Worm (Caenorhabditis elegans) whole organism, L2 larva: ENCODE measurements around the gene C33C12.1.

ENCODE experiments used
- C34F6.9 ChIP-seq: fragments of 150-350 bp; optimal IDR thresholded peaks from 2 replicates; lab custom pipeline; 2014; ENCODE audit warnings: missing biosample characterization, missing genetic modification characterization
- F13H6.1 ChIP-seq: sonication (generic microtip); optimal IDR thresholded peaks from 2 replicates; lab custom pipeline; 2016; ENCODE audit warnings: missing genetic modification characterization, missing compliant biosample characterization
- R02D3.7 ChIP-seq: fragments of 150-350 bp; optimal IDR thresholded peaks from 2 replicates; lab custom pipeline; 2014; ENCODE audit warnings: missing biosample characterization, missing genetic modification characterization
- Y55F3AM.14 ChIP-seq: fragments of 200-800 bp; sonication (Bioruptor generic); optimal IDR thresholded peaks from 2 replicates; lab custom pipeline; 2018; ENCODE audit warnings: mild to moderate bottlenecking, missing genetic modification characterization, missing compliant biosample characterization
- ZK546.5 ChIP-seq: sonication (generic microtip); optimal IDR thresholded peaks from 2 replicates; lab custom pipeline; 2017; ENCODE audit warnings: missing biosample characterization, missing genetic modification characterization
- alr-1 ChIP-seq: fragments of 150-350 bp; optimal IDR thresholded peaks from 2 replicates; lab custom pipeline; 2014; ENCODE audit warnings: missing biosample characterization, missing genetic modification characterization
- aly-2 ChIP-seq: fragments of 150-350 bp; optimal IDR thresholded peaks from 2 replicates; lab custom pipeline; 2014; ENCODE audit warnings: missing biosample characterization, missing genetic modification characterization
- ceh-16 ChIP-seq: fragments of 150-350 bp; optimal IDR thresholded peaks from 2 replicates; lab custom pipeline; 2014; ENCODE audit warnings: missing biosample characterization, missing genetic modification characterization
- crh-2 ChIP-seq: sonication (generic microtip); optimal IDR thresholded peaks from 2 replicates; lab custom pipeline; 2017; ENCODE audit warnings: missing biosample characterization, missing genetic modification characterization
- egl-27 ChIP-seq: sonication (generic microtip); optimal IDR thresholded peaks from 3 replicates; lab custom pipeline; 2017; ENCODE audit warnings: missing biosample characterization, missing genetic modification reagents, missing genetic modification characterization
- elt-1 ChIP-seq: fragments of 150-350 bp; optimal IDR thresholded peaks from 2 replicates; lab custom pipeline; 2014; ENCODE audit warnings: missing biosample characterization, missing genetic modification characterization
- elt-3 ChIP-seq: sonication (generic microtip); optimal IDR thresholded peaks from 2 replicates; lab custom pipeline; 2017; ENCODE audit warnings: missing biosample characterization, missing genetic modification characterization
- fos-1 ChIP-seq: fragments of 150-350 bp; optimal IDR thresholded peaks from 2 replicates; lab custom pipeline; 2014; ENCODE audit warnings: missing biosample characterization, missing genetic modification characterization
- gmeb-1 ChIP-seq: fragments of 150-350 bp; optimal IDR thresholded peaks from 2 replicates; lab custom pipeline; 2014; ENCODE audit warnings: missing biosample characterization, missing genetic modification characterization
- lin-11 ChIP-seq: fragments of 150-350 bp; sonication (generic microtip); optimal IDR thresholded peaks from 2 replicates; lab custom pipeline; 2014; ENCODE audit warnings: missing biosample characterization, missing genetic modification characterization, inconsistent platforms, mixed read lengths
- lin-13 ChIP-seq: fragments of 150-350 bp; optimal IDR thresholded peaks from 2 replicates; lab custom pipeline; 2014; ENCODE audit warnings: missing biosample characterization, missing genetic modification reagents, missing genetic modification characterization
- lsy-2 ChIP-seq, 2 experiments: fragments of 150-350 bp in 1 of 2; sonication (generic microtip) in 1 of 2; optimal IDR thresholded peaks; 2 replicates each; lab custom pipeline; 2014 to 2017; ENCODE audit warnings: missing biosample characterization in 2 of 2, missing genetic modification characterization in 2 of 2
- mab-5 ChIP-seq: fragments of 150-350 bp; optimal IDR thresholded peaks from 2 replicates; lab custom pipeline; 2014; ENCODE audit warnings: missing biosample characterization, missing genetic modification characterization
- mbf-1 ChIP-seq: sonication (generic microtip); optimal IDR thresholded peaks from 2 replicates; lab custom pipeline; 2017; ENCODE audit warnings: missing biosample characterization, missing genetic modification characterization
- mdl-1 ChIP-seq, 2 experiments: fragments of 150-350 bp in 1 of 2; sonication (generic microtip) in 1 of 2; optimal IDR thresholded peaks; 2 replicates each; lab custom pipeline; 2017; ENCODE audit warnings: missing biosample characterization in 2 of 2, missing genetic modification characterization in 2 of 2
- nhr-10 ChIP-seq: sonication (generic microtip); optimal IDR thresholded peaks from 2 replicates; lab custom pipeline; 2017; ENCODE audit warnings: missing biosample characterization, missing genetic modification characterization
- nhr-11 ChIP-seq: fragments of 150-350 bp; optimal IDR thresholded peaks from 2 replicates; lab custom pipeline; 2014; ENCODE audit warnings: missing biosample characterization, missing genetic modification characterization
- nhr-129 ChIP-seq: fragments of 150-350 bp; optimal IDR thresholded peaks from 2 replicates; lab custom pipeline; 2014; ENCODE audit warnings: missing biosample characterization, missing genetic modification characterization
- nhr-23 ChIP-seq: fragments of 150-350 bp; optimal IDR thresholded peaks from 2 replicates; lab custom pipeline; 2014; ENCODE audit warnings: missing biosample characterization, missing genetic modification reagents, missing genetic modification characterization
- nhr-237 ChIP-seq: fragments of 150-350 bp; optimal IDR thresholded peaks from 2 replicates; lab custom pipeline; 2014; ENCODE audit warnings: missing biosample characterization, missing genetic modification characterization
- nhr-25 ChIP-seq: fragments of 150-350 bp; sonication (generic microtip); optimal IDR thresholded peaks from 3 replicates; lab custom pipeline; 2014; ENCODE audit warnings: missing biosample characterization, missing genetic modification characterization
- nhr-6 ChIP-seq: fragments of 150-350 bp; optimal IDR thresholded peaks from 2 replicates; lab custom pipeline; 2014; ENCODE audit warnings: missing biosample characterization, missing genetic modification characterization
- peb-1 ChIP-seq: fragments of 150-350 bp; optimal IDR thresholded peaks from 2 replicates; lab custom pipeline; 2014; ENCODE audit warnings: missing biosample characterization, missing genetic modification characterization
- sem-4 ChIP-seq: fragments of 150-350 bp; optimal IDR thresholded peaks from 2 replicates; lab custom pipeline; 2014; ENCODE audit warnings: missing biosample characterization, missing genetic modification reagents, missing genetic modification characterization
- skn-1 ChIP-seq: sonication (generic microtip); optimal IDR thresholded peaks from 2 replicates; lab custom pipeline; 2017; ENCODE audit warnings: missing biosample characterization, missing genetic modification characterization
- sma-3 ChIP-seq: sonication (generic microtip); optimal IDR thresholded peaks from 2 replicates; lab custom pipeline; 2016; ENCODE audit warnings: missing genetic modification reagents, missing genetic modification characterization, missing compliant biosample characterization
- sma-9 ChIP-seq, 2 experiments: fragments of 150-350 bp in 1 of 2; sonication (generic microtip) in 1 of 2; optimal IDR thresholded peaks; 2 replicates each; lab custom pipeline; 2014 to 2016; ENCODE audit warnings: missing genetic modification characterization in 2 of 2, mild to moderate bottlenecking in 1 of 2, missing biosample characterization in 1 of 2, missing compliant biosample characterization in 1 of 2, missing genetic modification reagents in 1 of 2, moderate library complexity in 1 of 2
- snpc-4 ChIP-seq: fragments of 150-350 bp; optimal IDR thresholded peaks from 2 replicates; lab custom pipeline; 2014; ENCODE audit warnings: missing biosample characterization, missing genetic modification characterization
- unc-39 ChIP-seq: fragments of 150-350 bp; optimal IDR thresholded peaks from 2 replicates; lab custom pipeline; 2014; ENCODE audit warnings: missing biosample characterization, missing genetic modification characterization
- unc-55 ChIP-seq: fragments of 150-350 bp; sonication (generic microtip); optimal IDR thresholded peaks from 3 replicates; lab custom pipeline; 2014; ENCODE audit warnings: missing biosample characterization, missing genetic modification reagents, missing genetic modification characterization
- unc-62 ChIP-seq: fragments of 150-350 bp; optimal IDR thresholded peaks from 2 replicates; lab custom pipeline; 2014; ENCODE audit warnings: missing biosample characterization, missing genetic modification reagents, missing genetic modification characterization
- zag-1 ChIP-seq: fragments of 150-350 bp; optimal IDR thresholded peaks from 2 replicates; lab custom pipeline; 2014; ENCODE audit warnings: missing biosample characterization, missing genetic modification characterization
- ztf-11 ChIP-seq: sonication (generic microtip); optimal IDR thresholded peaks from 2 replicates; lab custom pipeline; 2017; ENCODE audit warnings: missing biosample characterization, missing genetic modification characterization
- ztf-4 ChIP-seq: fragments of 150-350 bp; optimal IDR thresholded peaks from 2 replicates; lab custom pipeline; 2014; ENCODE audit warnings: missing biosample characterization, missing genetic modification characterization

The C33C12.1 gene

DNA sequence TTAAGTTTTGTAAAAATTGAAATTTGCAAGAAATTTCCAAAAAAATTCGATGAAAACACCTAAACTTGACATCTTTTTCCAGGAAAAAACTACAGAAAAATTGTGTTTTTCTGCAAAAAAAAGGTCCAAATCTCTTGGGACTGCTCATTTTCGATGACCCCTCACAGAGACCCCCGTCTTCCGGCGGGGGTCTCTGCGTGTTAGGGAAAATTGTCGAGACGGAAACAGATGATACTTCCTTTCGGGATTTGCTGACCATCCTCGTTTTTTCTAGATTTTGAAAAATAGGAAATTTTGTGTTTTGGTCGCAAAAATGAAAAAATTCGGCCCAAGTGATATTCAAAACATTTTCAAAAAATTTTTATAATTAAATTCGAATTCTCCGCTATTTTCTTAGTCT is 6.7 kb upstream of the C33C12.1 start:
- TF ChIP-seq snpc-4 (tag; lab: Kevin White, UChicago) = no peak
- TF ChIP-seq nhr-129 (tag; lab: Kevin White, UChicago) = no peak
- no peak for TF ChIP-seq ztf-11 (tag; lab: Kevin White, UChicago)
- no peak for TF ChIP-seq mdl-1 (tag; optimal IDR thresholded peaks at IDR 0.05; lab: Kevin White, UChicago)
- TF ChIP-seq lin-11 (tag; lab: Kevin White, UChicago) = no peak
- TF ChIP-seq mbf-1 (tag; lab: Kevin White, UChicago) = no peak
- TF ChIP-seq egl-27 = no peak
- TF ChIP-seq unc-39 (tag; lab: Kevin White, UChicago) = no peak
- TF ChIP-seq crh-2 = no peak
- TF ChIP-seq R02D3.7 (tag; lab: Kevin White, UChicago) = no peak
- TF ChIP-seq lsy-2 (tag; optimal IDR thresholded peaks at IDR 0.05; lab: Kevin White, UChicago) = peak in 1 of 2 experiments; percentile 3
- TF ChIP-seq sma-9 (GFP tag; optimal IDR thresholded peaks at IDR 0.05; lab: Kevin White, UChicago) = peak; percentile 2
- TF ChIP-seq sma-9 (tag; optimal IDR thresholded peaks at IDR 0.05; lab: Kevin White, UChicago) = no peak
- TF ChIP-seq ZK546.5 (tag; lab: Kevin White, UChicago) = no peak
- no peak for TF ChIP-seq ztf-4 (tag; lab: Kevin White, UChicago)
- TF ChIP-seq lin-13 (GFP tag; lab: Kevin White, UChicago) = no peak
- no peak for TF ChIP-seq unc-62
- no peak for TF ChIP-seq fos-1 (tag; lab: Kevin White, UChicago)
- TF ChIP-seq F13H6.1 (tag; lab: Kevin White, UChicago) = no peak

- TF ChIP-seq mbf-1 (tag; lab: Kevin White, UChicago) = no peak
- no peak for TF ChIP-seq egl-27
- no peak for TF ChIP-seq Y55F3AM.14 (GFP tag; lab: Kevin White, UChicago)
- TF ChIP-seq sem-4 (tag; lab: Kevin White, UChicago) = no peak
Observed at ce11 chrII:2192267-2192666, 5.8 kb upstream of the C33C12.1 start.

ce11 chrII:2195541-2195940 is 2.5 kb upstream of the C33C12.1 start:
- TF ChIP-seq fos-1 (tag; lab: Kevin White, UChicago) (peak; percentile 43), crh-2 (peak; percentile 44), nhr-129 (tag; lab: Kevin White, UChicago) (peak; percentile 86), lin-13 (GFP tag; lab: Kevin White, UChicago) (peak; percentile 42), gmeb-1 (tag; lab: Kevin White, UChicago) (no peak), elt-1 (tag; lab: Kevin White, UChicago) (no peak), unc-39 (tag; lab: Kevin White, UChicago) (no peak), nhr-6 (tag; lab: Kevin White, UChicago) (peak; percentile 10), nhr-11 (tag; lab: Kevin White, UChicago) (no peak), sma-9 (GFP tag; optimal IDR thresholded peaks at IDR 0.05; lab: Kevin White, UChicago) (peak; percentile 58), sma-9 (tag; optimal IDR thresholded peaks at IDR 0.05; lab: Kevin White, UChicago) (no peak), lsy-2 (tag; optimal IDR thresholded peaks at IDR 0.05; lab: Kevin White, UChicago) (peak in 1 of 2 experiments; percentile 55), ztf-4 (tag; lab: Kevin White, UChicago) (no peak), F13H6.1 (tag; lab: Kevin White, UChicago) (peak; percentile 65), nhr-25 (tag; lab: Kevin White, UChicago) (no peak), skn-1 (tag; lab: Kevin White, UChicago) (no peak), elt-3 (tag; lab: Kevin White, UChicago) (no peak), alr-1 (no peak), C34F6.9 (tag; lab: Kevin White, UChicago) (peak; percentile 59), unc-55 (GFP tag; lab: Kevin White, UChicago) (peak; percentile 88), aly-2 (no peak), mab-5 (tag; lab: Kevin White, UChicago) (no peak)

DNA sequence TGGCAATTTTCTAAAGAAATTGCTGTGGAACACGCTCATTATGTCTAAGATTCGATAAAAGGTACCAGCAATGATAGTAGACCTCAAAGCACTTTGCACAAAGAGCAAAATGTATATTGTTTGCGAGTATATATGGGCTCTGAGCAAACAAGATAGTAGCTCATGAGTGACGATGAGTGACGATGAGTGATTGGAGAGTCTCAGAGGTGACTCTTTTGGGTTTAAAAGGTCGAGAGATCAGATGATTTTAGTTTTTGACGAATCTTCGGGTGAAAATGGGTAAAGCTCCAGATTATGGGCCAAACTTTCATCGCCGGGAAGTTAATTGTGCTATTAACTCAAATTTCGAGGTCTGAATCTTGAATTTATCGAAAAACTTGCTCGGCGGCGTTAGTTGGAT is 1.3 kb upstream of the C33C12.1 start:
- TF ChIP-seq elt-3 (tag; lab: Kevin White, UChicago) (no peak), nhr-23 (tag; lab: Kevin White, UChicago) (no peak)

- TF ChIP-seq lsy-2 (tag; optimal IDR thresholded peaks at IDR 0.05; lab: Kevin White, UChicago) (no peak), ztf-11 (tag; lab: Kevin White, UChicago) (no peak), lin-11 (tag; lab: Kevin White, UChicago) (no peak), zag-1 (tag; lab: Kevin White, UChicago) (no peak), R02D3.7 (tag; lab: Kevin White, UChicago) (no peak), nhr-237 (no peak), nhr-25 (tag; lab: Kevin White, UChicago) (no peak), ztf-4 (tag; lab: Kevin White, UChicago) (no peak), snpc-4 (tag; lab: Kevin White, UChicago) (no peak), peb-1 (no peak), nhr-10 (tag; lab: Kevin White, UChicago) (no peak), unc-62 (no peak), sma-3 (GFP tag; lab: Kevin White, UChicago) (no peak), ceh-16 (tag; lab: Kevin White, UChicago) (no peak), lin-13 (GFP tag; lab: Kevin White, UChicago) (no peak), nhr-23 (tag; lab: Kevin White, UChicago) (no peak), alr-1 (no peak), sma-9 (GFP tag; optimal IDR thresholded peaks at IDR 0.05; lab: Kevin White, UChicago) (no peak), sma-9 (tag; optimal IDR thresholded peaks at IDR 0.05; lab: Kevin White, UChicago) (no peak), fos-1 (tag; lab: Kevin White, UChicago) (no peak)
Observed at ce11 chrII:2202147-2202546, 4.1 kb downstream of the C33C12.1 start.
